Fruit fly (Drosophila melanogaster): ENCODE results near the gene Idgf2.

The Idgf2 gene

dm6 chr2L:16495193-16495780 is 48.2 kb downstream of the Idgf2 start (continued):
- peak; percentile 7 for TF ChIP-seq CG18011 (GFP tag; optimal IDR thresholded peaks at IDR 0.05)
- TF ChIP-seq CG1647 (GFP tag; optimal IDR thresholded peaks at IDR 0.05), result no peak
- TF ChIP-seq CG7372 (GFP tag; IDR thresholded peaks at IDR 0.05), result no peak
- no peak for TF ChIP-seq gt (GFP tag; IDR thresholded peaks at IDR 0.05)
- no peak for TF ChIP-seq Dip2 (GFP tag; IDR thresholded peaks at IDR 0.05)
- no peak for TF ChIP-seq schlank (tag; optimal IDR thresholded peaks at IDR 0.05)
- TF ChIP-seq CG17385 (GFP tag; optimal IDR thresholded peaks at IDR 0.05), result peak; percentile 89
- TF ChIP-seq CG4854 (GFP tag; optimal IDR thresholded peaks at IDR 0.05), result no peak
- no peak for TF ChIP-seq ranshi (GFP tag; IDR thresholded peaks at IDR 0.05)
- peak; percentile 79 for TF ChIP-seq Bteb2 (GFP tag; optimal IDR thresholded peaks at IDR 0.05)
- TF ChIP-seq lilli (GFP tag; optimal IDR thresholded peaks at IDR 0.05), result peak; percentile 78
- TF ChIP-seq inv (GFP tag; IDR thresholded peaks at IDR 0.05; ENCODE audit: partially characterized antibody), result no peak
- no peak for TF ChIP-seq Taf1 (GFP tag; IDR thresholded peaks at IDR 0.05)
- peak; percentile 91 for TF ChIP-seq az2 (GFP tag; optimal IDR thresholded peaks at IDR 0.05)
- peak; percentile 90 for TF ChIP-seq CG17328 (GFP tag; IDR thresholded peaks at IDR 0.05)
- peak; percentile 76 for TF ChIP-seq Hmr (GFP tag; optimal IDR thresholded peaks at IDR 0.05)
- TF ChIP-seq CG31441 (GFP tag; IDR thresholded peaks at IDR 0.05), result no peak
- no peak for TF ChIP-seq esg (GFP tag; conservative IDR thresholded peaks at IDR 0.05)
- TF ChIP-seq CG11456 (GFP tag; IDR thresholded peaks at IDR 0.05), result 0 out of 3 replicates have a peak, but pooled peaks have one; percentile 48
- TF ChIP-seq mirr (GFP tag; optimal IDR thresholded peaks at IDR 0.05), result no peak
- no peak for TF ChIP-seq btn (GFP tag; optimal IDR thresholded peaks at IDR 0.05)
- TF ChIP-seq CG1792 (GFP tag; optimal IDR thresholded peaks at IDR 0.05), result no peak
- TF ChIP-seq ERR (GFP tag; optimal IDR thresholded peaks at IDR 0.05), result no peak
- peak; percentile 72 for TF ChIP-seq CG4617 (GFP tag; optimal IDR thresholded peaks at IDR 0.05; ENCODE audit: borderline replicate concordance)
- TF ChIP-seq CG8089 (GFP tag; optimal IDR thresholded peaks at IDR 0.05), result peak; percentile 64
- TF ChIP-seq Antp (GFP tag; optimal IDR thresholded peaks at IDR 0.05), result no peak
- peak; percentile 96 for TF ChIP-seq CG8924 (tag; optimal IDR thresholded peaks at IDR 0.05)
- no peak for TF ChIP-seq hkb (optimal IDR thresholded peaks at IDR 0.05)
- TF ChIP-seq hkb (GFP tag; IDR thresholded peaks at IDR 0.05), result peak; percentile 37; the same call in 1 of the 2 replicates
- peak; percentile 95 for TF ChIP-seq CG12769 (tag; optimal IDR thresholded peaks at IDR 0.05)
- TF ChIP-seq Max (GFP tag; optimal IDR thresholded peaks at IDR 0.05), result no peak
- peak; percentile 87 for TF ChIP-seq CG13123 (GFP tag; optimal IDR thresholded peaks at IDR 0.05)
- TF ChIP-seq CG7839 (tag; optimal IDR thresholded peaks at IDR 0.05), result peak; percentile 34
- no peak for TF ChIP-seq ems (GFP tag; optimal IDR thresholded peaks at IDR 0.05)
- no peak for TF ChIP-seq Gsc (GFP tag; IDR thresholded peaks at IDR 0.05)
- TF ChIP-seq CG12071 (GFP tag; optimal IDR thresholded peaks at IDR 0.05), result no peak
- peak; percentile 80 for TF ChIP-seq zf30C (GFP tag; optimal IDR thresholded peaks at IDR 0.05)
- TF ChIP-seq Kr (GFP tag; optimal IDR thresholded peaks at IDR 0.05), result no peak
- no peak for TF ChIP-seq GATAe (GFP tag; conservative IDR thresholded peaks at IDR 0.05)
- TF ChIP-seq CG42726 (GFP tag; IDR thresholded peaks at IDR 0.05; ENCODE audit: partially characterized antibody), result no peak
- no peak for TF ChIP-seq ato (GFP tag; IDR thresholded peaks at IDR 0.05; ENCODE audit: partially characterized antibody)
- TF ChIP-seq gem (tag; optimal IDR thresholded peaks at IDR 0.05), result peak; percentile 96
- TF ChIP-seq CG34422 (GFP tag; IDR thresholded peaks at IDR 0.05), result no peak
- TF ChIP-seq repo (GFP tag; optimal IDR thresholded peaks at IDR 0.05), result no peak
- TF ChIP-seq Dll (GFP tag; IDR thresholded peaks at IDR 0.05; ENCODE audit: partially characterized antibody), result no peak
- no peak for TF ChIP-seq CG14860 (GFP tag; IDR thresholded peaks at IDR 0.05; ENCODE audit: partially characterized antibody)
- no peak for TF ChIP-seq CkIIα-i1 (GFP tag; IDR thresholded peaks at IDR 0.05)
- TF ChIP-seq Rfx (GFP tag; IDR thresholded peaks at IDR 0.05), result peak; percentile 83
- TF ChIP-seq HmgZ (tag; optimal IDR thresholded peaks at IDR 0.05), result peak; percentile 86
- TF ChIP-seq E2f1 (GFP tag; IDR thresholded peaks at IDR 0.05), result no peak
- no peak for TF ChIP-seq CG4328 (GFP tag; optimal IDR thresholded peaks at IDR 0.05)

Data from whole organism, embryonic.